Fruit fly (Drosophila melanogaster): ENCODE measurements around the gene Axud1.
A peak's percentile ranks its signal among the peaks of the same experiment; 100 is the strongest.

Gene Axud1

DNA sequence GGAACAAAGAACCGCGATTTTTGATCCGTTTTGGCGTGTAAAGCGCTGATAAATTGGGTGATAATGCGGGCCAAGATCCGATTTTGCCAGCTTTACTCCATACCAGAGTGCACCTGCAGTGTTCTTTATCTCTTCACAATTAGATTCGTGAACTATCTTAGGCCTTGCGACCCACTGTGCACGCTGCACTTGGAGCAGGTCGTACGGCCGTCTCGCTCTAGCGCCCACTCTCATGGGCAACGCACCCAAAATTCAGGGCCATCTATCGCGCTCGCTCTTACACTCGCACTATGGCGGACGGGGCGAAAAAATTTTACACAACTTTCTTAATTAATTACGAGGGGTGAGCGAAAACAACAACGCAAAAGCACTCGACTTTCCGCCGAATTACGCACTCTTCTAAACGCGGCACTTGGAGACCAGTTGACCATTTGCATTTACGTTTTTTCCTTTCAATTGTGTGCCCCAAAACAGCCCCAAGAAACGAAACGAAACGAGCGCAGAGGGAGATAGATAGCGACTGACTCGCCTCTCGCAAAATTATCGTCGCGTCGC is 868 bp upstream of the Axud1 start (continued):
- TF ChIP-seq prd (optimal IDR thresholded peaks at IDR 0.05) (no peak), prd (GFP tag; IDR thresholded peaks at IDR 0.05) (peak; percentile 34; the same call in 1 of the 3 replicates), ken (GFP tag; IDR thresholded peaks at IDR 0.05) (peak; percentile 53; the same call in 1 of the 3 replicates), so (GFP tag; IDR thresholded peaks at IDR 0.05) (no peak)

DNA sequence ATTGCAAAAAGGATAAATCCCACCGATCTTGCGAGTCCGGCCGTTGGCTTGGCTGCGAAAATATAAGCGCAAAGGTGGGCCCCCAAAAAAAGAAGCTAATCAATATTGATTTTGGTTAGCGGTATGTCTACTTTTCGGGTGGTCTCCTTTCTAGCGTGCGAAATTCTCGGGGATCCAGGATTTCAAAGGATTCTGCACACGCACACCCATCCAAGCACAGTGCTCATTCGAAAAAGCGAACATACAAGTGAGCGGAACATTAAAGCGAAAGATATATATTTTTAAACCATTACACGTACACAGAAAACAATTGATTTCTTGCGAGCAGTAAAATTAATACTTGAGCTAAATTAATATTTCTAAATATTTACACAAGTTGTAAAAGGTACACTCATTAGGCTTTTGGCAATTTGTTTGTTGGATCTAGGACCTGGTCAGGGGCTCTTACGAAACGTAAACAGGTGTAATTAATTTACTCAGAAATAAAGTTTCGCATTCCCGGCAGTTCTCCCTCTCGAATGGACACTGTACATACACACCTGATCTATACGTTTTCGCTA is 590 bp downstream of the Axud1 start:
- TF ChIP-seq CG15479 (GFP tag; optimal IDR thresholded peaks at IDR 0.05) (peak; percentile 36), sisA (GFP tag; IDR thresholded peaks at IDR 0.05) (peak; percentile 24; the same call in 1 of the 2 replicates), Med (GFP tag) (peak; percentile 60), CG34422 (GFP tag; IDR thresholded peaks at IDR 0.05) (0 out of 3 replicates have a peak, but pooled peaks have one; percentile 19), sens (GFP tag) (peak; percentile 80), Atf6 (GFP tag; IDR thresholded peaks at IDR 0.05) (0 out of 2 replicates have a peak, but pooled peaks have one; percentile 24), Antp (GFP tag; optimal IDR thresholded peaks at IDR 0.05) (no peak), Poxn (GFP tag; IDR thresholded peaks at IDR 0.05) (no peak), cg (GFP tag; optimal IDR thresholded peaks at IDR 0.05) (peak; percentile 47), gce (GFP tag; IDR thresholded peaks at IDR 0.05) (0 out of 3 replicates have a peak, but pooled peaks have one; percentile 12), CG17359 (tag; optimal IDR thresholded peaks at IDR 0.05) (peak; percentile 6), onecut (GFP tag; IDR thresholded peaks at IDR 0.05) (0 out of 2 replicates have a peak, but pooled peaks have one; percentile 11), BtbVII (GFP tag; optimal IDR thresholded peaks at IDR 0.05) (peak; percentile 41), seq (GFP tag; IDR thresholded peaks at IDR 0.05) (0 out of 2 replicates have a peak, but pooled peaks have one; percentile 19), prd (optimal IDR thresholded peaks at IDR 0.05) (no peak), prd (GFP tag; IDR thresholded peaks at IDR 0.05) (peak; percentile 25; the same call in 1 of the 3 replicates), CG3847 (GFP tag; IDR thresholded peaks at IDR 0.05) (no peak), Mad (GFP tag; optimal IDR thresholded peaks at IDR 0.05) (no peak), nom (GFP tag; optimal IDR thresholded peaks at IDR 0.05) (no peak), E2f2 (GFP tag; IDR thresholded peaks at IDR 0.05) (no peak), grau (tag; optimal IDR thresholded peaks at IDR 0.05) (peak; percentile 69), CG18262 (tag; optimal IDR thresholded peaks at IDR 0.05) (peak; percentile 11), corto (GFP tag; optimal IDR thresholded peaks at IDR 0.05) (peak; percentile 2)

DNA sequence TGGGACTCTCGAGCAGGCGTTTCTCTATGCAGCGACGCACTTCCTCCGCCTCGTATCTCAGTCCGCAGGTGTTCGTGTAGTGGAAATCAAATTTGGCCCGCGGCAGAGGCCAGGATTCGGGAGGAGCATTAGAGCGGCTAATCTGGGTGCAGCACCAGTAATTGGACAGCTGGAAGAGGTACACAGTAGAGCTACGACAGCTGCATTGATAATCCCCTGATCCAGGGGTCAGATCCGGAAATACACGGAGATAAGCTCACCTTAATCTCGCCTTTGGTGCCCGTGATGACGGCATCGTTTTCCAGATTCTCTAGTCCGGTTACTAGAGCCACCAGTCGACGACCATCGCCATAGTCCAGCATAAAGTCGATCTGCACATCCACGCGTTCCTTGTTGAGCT is 5.2 kb downstream of the Axud1 start:
- TF ChIP-seq insv (GFP tag; optimal IDR thresholded peaks at IDR 0.05) = no peak
- TF ChIP-seq Gug (GFP tag; IDR thresholded peaks at IDR 0.05) = no peak
- TF ChIP-seq CG30403 (GFP tag; optimal IDR thresholded peaks at IDR 0.05) = no peak
- TF ChIP-seq ranshi (GFP tag; IDR thresholded peaks at IDR 0.05) = no peak
- no peak for TF ChIP-seq Nf-YA (GFP tag; IDR thresholded peaks at IDR 0.05)
- no peak for TF ChIP-seq CG1832 (GFP tag; optimal IDR thresholded peaks at IDR 0.05)
- no peak for TF ChIP-seq psq (GFP tag; optimal IDR thresholded peaks at IDR 0.05)
- TF ChIP-seq ssp (GFP tag; IDR thresholded peaks at IDR 0.05) = no peak

DNA sequence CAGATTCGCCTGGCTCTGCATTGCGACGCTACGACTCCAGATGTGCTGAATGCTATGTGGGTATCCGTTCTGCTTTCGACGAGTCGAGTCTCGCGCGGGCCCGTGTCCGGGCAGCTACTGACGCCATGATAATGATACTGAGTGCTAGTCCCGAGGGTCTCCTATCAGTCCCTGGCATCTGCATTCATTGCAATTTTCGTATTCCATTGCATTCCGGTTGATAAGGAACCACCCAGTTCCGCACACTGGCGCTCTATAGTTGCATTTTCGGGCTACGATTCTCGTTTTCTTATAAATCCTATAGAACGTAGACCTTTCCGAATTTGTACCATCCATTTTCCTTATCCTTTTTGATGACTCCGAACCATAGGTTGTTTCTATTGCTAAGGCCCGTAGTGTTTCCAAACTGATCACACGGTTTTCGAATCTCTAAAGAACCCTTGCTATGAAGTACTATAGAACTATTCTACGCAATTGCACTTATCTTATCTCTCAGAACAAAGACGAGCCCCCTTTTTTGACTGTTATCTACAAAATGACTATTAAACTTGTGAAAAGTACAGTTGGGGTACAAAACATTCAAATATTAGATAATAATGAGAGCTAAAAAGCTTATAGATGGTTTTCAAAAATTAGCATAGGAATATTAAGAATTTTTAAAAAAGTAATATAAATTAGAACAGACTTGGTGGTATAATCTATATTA is 6.4 kb downstream of the Axud1 start, which contains the start of gene CG3597:
Gene CG3597 (minus strand): TSS at position 119 of the 706 bp plus-strand sequence.
- TF ChIP-seq gt (GFP tag; IDR thresholded peaks at IDR 0.05) (no peak), gem (tag; optimal IDR thresholded peaks at IDR 0.05) (no peak), CG14667 (GFP tag; IDR thresholded peaks at IDR 0.05) (no peak), Pdp1 (GFP tag; optimal IDR thresholded peaks at IDR 0.05) (peak in 1 of 2 experiments; percentile 14), ssp (GFP tag; IDR thresholded peaks at IDR 0.05) (no peak), hth (optimal IDR thresholded peaks at IDR 0.05) (no peak), CG15479 (GFP tag; optimal IDR thresholded peaks at IDR 0.05) (peak; percentile 11), exex (tag; optimal IDR thresholded peaks at IDR 0.05) (peak; percentile 51), Dfd (GFP tag; optimal IDR thresholded peaks at IDR 0.05) (no peak), CG31224 (GFP tag; IDR thresholded peaks at IDR 0.05) (no peak), MESR4 (GFP tag; optimal IDR thresholded peaks at IDR 0.05) (no peak), CG14050 (GFP tag; IDR thresholded peaks at IDR 0.05) (no peak), tio (GFP tag; optimal IDR thresholded peaks at IDR 0.05) (no peak)

Data from whole organism, embryonic.